Worm (Caenorhabditis elegans) whole organism, L4 larva: ENCODE measurements around the gene Y53F4B.10.

Source experiments
- T20F7.1 ChIP-seq: fragments of 200-800 bp; sonication (Bioruptor generic); optimal IDR thresholded peaks from 2 replicates; lab custom pipeline; 2018; ENCODE audit warnings: mild to moderate bottlenecking, missing genetic modification characterization, missing compliant biosample characterization
- ama-1 ChIP-seq: fragments of 150-350 bp; optimal IDR thresholded peaks from 2 replicates; lab custom pipeline; 2014; ENCODE audit warnings: inconsistent platforms, mixed read lengths
- arid-1 ChIP-seq: fragments of 200-800 bp; sonication (Bioruptor generic); conservative IDR thresholded peaks from 2 replicates; pipeline ENCODE4 v1.3.6; 2022; ENCODE audit warnings: missing genetic modification reagents, missing genetic modification characterization, missing compliant biosample characterization
- ceh-28 ChIP-seq: fragments of 150-350 bp; optimal IDR thresholded peaks from 2 replicates; lab custom pipeline; 2014; ENCODE audit warnings: missing biosample characterization, missing genetic modification reagents, missing genetic modification characterization
- gei-8 ChIP-seq: fragments of 200-800 bp; sonication (Bioruptor generic); optimal IDR thresholded peaks from 2 replicates; lab custom pipeline; 2018; ENCODE audit warnings: mild to moderate bottlenecking, missing genetic modification characterization, missing compliant biosample characterization
- lin-1 ChIP-seq: fragments of 200-800 bp; sonication (Bioruptor generic); IDR thresholded peaks from 2 replicates; pipeline ENCODE4 v1.3.6; 2022; ENCODE audit warnings: missing genetic modification reagents, missing genetic modification characterization, missing compliant biosample characterization
- mes-2 ChIP-seq: sonication (generic microtip); optimal IDR thresholded peaks from 2 replicates; lab custom pipeline; 2016; ENCODE audit warnings: missing genotype, mild to moderate bottlenecking, missing genetic modification characterization, missing compliant biosample characterization; ENCODE audit not compliant: poor library complexity, severe bottlenecking
- nhr-42 ChIP-seq: fragments of 200-800 bp; sonication (Bioruptor generic); IDR thresholded peaks from 2 replicates; pipeline ENCODE4 v1.3.6; 2022; ENCODE audit warnings: missing genetic modification characterization, missing compliant biosample characterization
- nhr-76 ChIP-seq: fragments of 150-350 bp; optimal IDR thresholded peaks from 2 replicates; lab custom pipeline; 2014; ENCODE audit warnings: missing biosample characterization, missing genetic modification characterization
- php-3 ChIP-seq: fragments of 200-800 bp; sonication (Bioruptor generic); IDR thresholded peaks from 2 replicates; pipeline ENCODE4 v1.3.6; 2022; ENCODE audit warnings: missing genetic modification reagents, missing genetic modification characterization, missing compliant biosample characterization
- snpc-4 ChIP-seq: fragments of 150-350 bp; optimal IDR thresholded peaks from 2 replicates; lab custom pipeline; 2014; ENCODE audit warnings: missing biosample characterization, missing genetic modification characterization
- zfp-2 ChIP-seq: sonication (generic microtip); optimal IDR thresholded peaks from 2 replicates; lab custom pipeline; 2016; ENCODE audit warnings: mild to moderate bottlenecking, missing genetic modification characterization, missing compliant biosample characterization

Y53F4B.10 gene

DNA sequence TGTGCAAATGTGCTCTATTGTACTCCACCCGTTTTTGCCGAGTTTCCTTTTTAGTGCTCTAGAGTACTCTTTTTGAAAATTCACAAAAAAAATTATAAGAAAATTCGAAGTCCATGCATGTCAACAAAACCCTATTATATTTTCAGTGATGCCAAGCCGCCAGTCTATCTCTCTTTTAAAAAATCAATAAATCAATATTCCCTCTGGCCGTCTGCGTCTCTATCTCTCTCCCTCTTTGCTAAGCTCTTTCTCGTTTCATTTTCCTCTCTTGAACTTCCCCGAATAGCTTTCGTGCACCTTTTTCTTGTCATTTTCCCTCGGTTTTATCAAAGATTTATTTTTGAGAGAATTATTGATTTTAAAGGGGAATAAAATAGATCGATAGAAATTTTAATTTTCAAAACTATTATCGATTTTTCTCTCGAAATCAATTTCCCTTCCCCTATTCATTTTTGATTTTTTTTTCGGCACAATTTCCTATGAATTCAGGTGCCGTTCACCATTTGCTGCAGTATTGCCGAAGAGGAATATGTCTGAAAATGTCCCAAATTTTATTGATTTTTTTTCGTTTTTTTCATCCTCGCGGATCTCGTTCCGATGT lies 50.7 kb downstream of the Y53F4B.10 start:
- no peak for TF ChIP-seq nhr-76 (tag; lab: Kevin White, UChicago)
- peak; percentile 43; the same call in 1 of the 2 replicates for TF ChIP-seq nhr-42 (GFP tag; lab: Robert Waterston, UW)
- TF ChIP-seq ceh-28 (tag; lab: Kevin White, UChicago): peak; percentile 94
- no peak for TF ChIP-seq zfp-2 (tag; lab: Kevin White, UChicago)
- TF ChIP-seq php-3: no peak
- TF ChIP-seq T20F7.1 (GFP tag; lab: Kevin White, UChicago): no peak
- TF ChIP-seq ama-1 (lab: Kevin White, UChicago): no peak
- TF ChIP-seq gei-8: no peak
- no peak for TF ChIP-seq lin-1 (GFP tag; lab: Robert Waterston, UW)
- TF ChIP-seq arid-1 (GFP tag; lab: Robert Waterston, UW): no peak
- TF ChIP-seq mes-2 (tag; lab: Kevin White, UChicago): no peak
- no peak for TF ChIP-seq snpc-4 (tag; lab: Kevin White, UChicago)
